2 worm cellular contexts compared by ENCODE assay signal in the genomic region with DNA sequence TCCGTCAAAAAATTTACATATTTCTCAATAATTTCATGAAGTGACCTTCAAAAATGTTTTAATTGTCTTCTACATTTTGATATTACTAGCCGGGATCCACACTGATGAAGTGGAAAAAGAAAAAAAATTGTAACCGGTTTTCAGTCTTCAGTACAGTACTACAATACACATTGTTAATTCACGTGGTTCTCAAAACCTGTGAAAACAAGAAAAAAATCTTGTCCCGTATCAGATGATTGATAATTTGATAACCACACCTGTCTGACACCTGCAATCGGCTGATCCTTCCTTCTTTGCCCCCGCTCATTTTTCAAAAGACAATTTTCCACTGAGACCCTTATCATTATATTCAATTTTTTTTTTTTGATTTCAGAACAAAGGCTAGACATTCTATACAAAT.
TF ChIP-seq lines count a peak whose summit lies in the region.

A gene (plus strand): TSS at position 374 of the 400 bp plus-strand sequence.

TF ChIP-seq in whole organism, L1 larva, 84 proteins besides CTCF, POLR2A, EP300 and RAD21 (continued from another document):
- TF ChIP-seq lsy-2 (tag; optimal IDR thresholded peaks at IDR 0.05; lab: Kevin White, UChicago) (peak in 1 of 2 experiments; percentile 23), lin-14 (GFP tag; optimal IDR thresholded peaks at IDR 0.05; lab: Kevin White, UChicago) (peak; percentile 84), lin-13 (GFP tag; optimal IDR thresholded peaks at IDR 0.05; lab: Kevin White, UChicago) (no peak), C16A3.4 (tag; optimal IDR thresholded peaks at IDR 0.05; lab: Kevin White, UChicago) (no peak), lin-39 (tag; optimal IDR thresholded peaks at IDR 0.05; lab: Kevin White, UChicago) (no peak), vab-15 (tag; optimal IDR thresholded peaks at IDR 0.05; lab: Kevin White, UChicago) (no peak), ceh-90 (tag; optimal IDR thresholded peaks at IDR 0.05; lab: Kevin White, UChicago) (no peak), jun-1 (tag; optimal IDR thresholded peaks at IDR 0.05; lab: Kevin White, UChicago) (no peak), nhr-20 (tag; optimal IDR thresholded peaks at IDR 0.05; lab: Kevin White, UChicago) (peak; percentile 65)
TF ChIP-seq in whole organism, L1 larva: peak in this region for 14.

TF ChIP-seq in whole organism, L4 larva, 104 proteins besides CTCF, POLR2A, EP300 and RAD21 (continued from another document):
- TF ChIP-seq hlh-11 (tag; optimal IDR thresholded peaks at IDR 0.05; lab: Kevin White, UChicago), result peak; percentile 17
- TF ChIP-seq nhr-237 (tag; optimal IDR thresholded peaks at IDR 0.05; lab: Kevin White, UChicago), result no peak
- TF ChIP-seq ceh-20 (GFP tag; IDR thresholded peaks at IDR 0.05; lab: Robert Waterston, UW), result no peak
- TF ChIP-seq unc-130 (GFP tag; optimal IDR thresholded peaks at IDR 0.05; lab: Kevin White, UChicago), result no peak
- TF ChIP-seq F44E2.7 (GFP tag; IDR thresholded peaks at IDR 0.05; lab: Robert Waterston, UW), result no peak
- peak; percentile 7 for TF ChIP-seq nhr-48 (tag; optimal IDR thresholded peaks at IDR 0.05; lab: Kevin White, UChicago)
- TF ChIP-seq ceh-32 (tag; optimal IDR thresholded peaks at IDR 0.05; lab: Kevin White, UChicago; ENCODE audit: poor library complexity), result no peak
- TF ChIP-seq Y105C5A.15 (GFP tag; IDR thresholded peaks at IDR 0.05; lab: Robert Waterston, UW), result no peak
- TF ChIP-seq ceh-28 (tag; optimal IDR thresholded peaks at IDR 0.05; lab: Kevin White, UChicago), result no peak
- TF ChIP-seq skn-1 (tag; optimal IDR thresholded peaks at IDR 0.05; lab: Kevin White, UChicago), result no peak
- TF ChIP-seq snpc-1.2 (GFP tag; IDR thresholded peaks at IDR 0.05; lab: Robert Waterston, UW), result no peak
- TF ChIP-seq dmd-8 (GFP tag; IDR thresholded peaks at IDR 0.05; lab: Robert Waterston, UW), result no peak
- TF ChIP-seq dve-1 (tag; optimal IDR thresholded peaks at IDR 0.05; lab: Kevin White, UChicago; ENCODE audit: insufficient read depth), result no peak
TF ChIP-seq in whole organism, L4 larva: peak in this region for 8.
